Fruit fly (Drosophila melanogaster): ENCODE results near the gene CG9921.

dm6 chrX:16308310-16308918 lies 25.0 kb downstream of the CG9921 start, which contains the start of gene Had1:
- TF ChIP-seq CG8159 (tag; optimal IDR thresholded peaks at IDR 0.05) (no peak), D1 (tag; optimal IDR thresholded peaks at IDR 0.05) (no peak), fd96Ca (GFP tag; IDR thresholded peaks at IDR 0.05) (no peak), CG17806 (tag; optimal IDR thresholded peaks at IDR 0.05) (no peak), CG10348 (GFP tag; IDR thresholded peaks at IDR 0.05) (no peak), Pif1A (GFP tag; optimal IDR thresholded peaks at IDR 0.05) (no peak), Snoo (tag; optimal IDR thresholded peaks at IDR 0.05) (no peak), CG12605 (GFP tag; IDR thresholded peaks at IDR 0.05) (no peak), rn (GFP tag; IDR thresholded peaks at IDR 0.05) (no peak), CG13204 (GFP tag; optimal IDR thresholded peaks at IDR 0.05) (no peak), CG9948 (tag; optimal IDR thresholded peaks at IDR 0.05) (no peak), EcR (GFP tag; optimal IDR thresholded peaks at IDR 0.05) (no peak)
